Worm (Caenorhabditis elegans) whole organism, mixed stage, embryonic: ENCODE data around the gene F23F1.6.

ENCODE experiments used
- M03D4.4 ChIP-seq: sonication (generic microtip); optimal IDR thresholded peaks from 2 replicates; lab custom pipeline; 2017; ENCODE audit warnings: mild to moderate bottlenecking, missing genetic modification characterization, missing compliant biosample characterization
- bed-3 ChIP-seq: fragments of 200-800 bp; sonication (Bioruptor generic); optimal IDR thresholded peaks from 3 replicates; lab custom pipeline; 2018; ENCODE audit warnings: mild to moderate bottlenecking, missing genetic modification characterization, moderate library complexity, missing compliant biosample characterization
- blmp-1 ChIP-seq: fragments of 150-350 bp; optimal IDR thresholded peaks from 2 replicates; lab custom pipeline; 2014; ENCODE audit warnings: missing biosample characterization, missing genetic modification characterization
- ceh-39 ChIP-seq: fragments of 150-350 bp; optimal IDR thresholded peaks from 2 replicates; lab custom pipeline; 2014; ENCODE audit warnings: missing biosample characterization, missing genetic modification characterization
- ceh-43 ChIP-seq: fragments of 200-800 bp; sonication (Bioruptor generic); optimal IDR thresholded peaks from 2 replicates; lab custom pipeline; 2018; ENCODE audit warnings: mild to moderate bottlenecking, missing genetic modification characterization, moderate library complexity, missing compliant biosample characterization
- ceh-83 ChIP-seq: fragments of 200-800 bp; sonication (Bioruptor generic); optimal IDR thresholded peaks from 2 replicates; lab custom pipeline; 2018; ENCODE audit warnings: mild to moderate bottlenecking, missing genetic modification characterization, missing compliant biosample characterization
- ces-1 ChIP-seq: fragments of 150-350 bp; optimal IDR thresholded peaks from 2 replicates; lab custom pipeline; 2014; ENCODE audit warnings: missing biosample characterization, missing genetic modification reagents, missing genetic modification characterization
- cnd-1 ChIP-seq: fragments of 200-800 bp; sonication (Bioruptor generic); optimal IDR thresholded peaks from 2 replicates; lab custom pipeline; 2018; ENCODE audit warnings: mild to moderate bottlenecking, missing genetic modification characterization, missing compliant biosample characterization
- drap-1 ChIP-seq: fragments of 200-800 bp; sonication (Bioruptor generic); optimal IDR thresholded peaks from 3 replicates; lab custom pipeline; 2018; ENCODE audit warnings: mild to moderate bottlenecking, missing genetic modification characterization, missing compliant biosample characterization
- elt-3 ChIP-seq: fragments of 150-350 bp; optimal IDR thresholded peaks from 2 replicates; lab custom pipeline; 2014; ENCODE audit warnings: missing biosample characterization, missing genetic modification characterization
- flh-1 ChIP-seq: fragments of 200-800 bp; sonication (Bioruptor generic); optimal IDR thresholded peaks from 2 replicates; lab custom pipeline; 2018; ENCODE audit warnings: mild to moderate bottlenecking, missing genetic modification characterization, moderate library complexity, missing compliant biosample characterization
- ham-2 ChIP-seq: fragments of 200-800 bp; sonication (Bioruptor generic); optimal IDR thresholded peaks from 2 replicates; lab custom pipeline; 2018; ENCODE audit warnings: mild to moderate bottlenecking, missing genetic modification characterization, missing compliant biosample characterization
- hlh-1 ChIP-seq: fragments of 150-350 bp; optimal IDR thresholded peaks from 2 replicates; lab custom pipeline; 2014; ENCODE audit warnings: missing biosample characterization, missing genetic modification reagents, missing genetic modification characterization
- lin-13 ChIP-seq: fragments of 150-350 bp; optimal IDR thresholded peaks from 2 replicates; lab custom pipeline; 2014; ENCODE audit warnings: missing biosample characterization, missing genetic modification characterization
- lin-32 ChIP-seq: fragments of 200-800 bp; sonication (Bioruptor generic); optimal IDR thresholded peaks from 2 replicates; lab custom pipeline; 2018; ENCODE audit warnings: mild to moderate bottlenecking, missing genetic modification characterization, missing compliant biosample characterization
- mep-1 ChIP-seq: fragments of 150-350 bp; optimal IDR thresholded peaks from 2 replicates; lab custom pipeline; 2017; ENCODE audit warnings: missing biosample characterization, missing genetic modification reagents, missing genetic modification characterization, inconsistent platforms
- mls-2 ChIP-seq: sonication (generic microtip); optimal IDR thresholded peaks from 2 replicates; lab custom pipeline; 2016; ENCODE audit warnings: mild to moderate bottlenecking, missing genetic modification characterization, moderate library complexity, missing compliant biosample characterization
- nhr-12 ChIP-seq: fragments of 150-350 bp; optimal IDR thresholded peaks from 2 replicates; lab custom pipeline; 2014; ENCODE audit warnings: missing biosample characterization, missing genetic modification characterization
- nhr-2 ChIP-seq: fragments of 150-350 bp; optimal IDR thresholded peaks from 2 replicates; lab custom pipeline; 2014; ENCODE audit warnings: missing biosample characterization, missing genetic modification characterization
- nhr-237 ChIP-seq: fragments of 150-350 bp; optimal IDR thresholded peaks from 2 replicates; lab custom pipeline; 2014; ENCODE audit warnings: missing biosample characterization, missing genetic modification characterization
- nhr-28 ChIP-seq: fragments of 150-350 bp; optimal IDR thresholded peaks from 2 replicates; lab custom pipeline; 2014; ENCODE audit warnings: missing biosample characterization, missing genetic modification characterization
- nhr-76 ChIP-seq: sonication (generic microtip); optimal IDR thresholded peaks from 2 replicates; lab custom pipeline; 2017; ENCODE audit warnings: missing biosample characterization, missing genetic modification characterization
- pha-4 ChIP-seq: fragments of 150-350 bp; optimal IDR thresholded peaks from 2 replicates; lab custom pipeline; 2018; ENCODE audit warnings: missing biosample characterization, missing genetic modification reagents, missing genetic modification characterization
- sem-2 ChIP-seq: fragments of 200-800 bp; sonication (Bioruptor generic); optimal IDR thresholded peaks from 2 replicates; lab custom pipeline; 2018; ENCODE audit warnings: mild to moderate bottlenecking, missing genetic modification characterization, missing compliant biosample characterization
- sptf-1 ChIP-seq: sonication (generic microtip); optimal IDR thresholded peaks from 2 replicates; lab custom pipeline; 2017; ENCODE audit warnings: mild to moderate bottlenecking, missing genetic modification characterization, moderate library complexity, missing compliant biosample characterization
- tbx-8 ChIP-seq: fragments of 200-800 bp; sonication (Bioruptor generic); optimal IDR thresholded peaks from 2 replicates; lab custom pipeline; 2018; ENCODE audit warnings: mild to moderate bottlenecking, missing genetic modification characterization, moderate library complexity, missing compliant biosample characterization
- unc-120 ChIP-seq: sonication (generic microtip); optimal IDR thresholded peaks from 2 replicates; lab custom pipeline; 2017; ENCODE audit warnings: missing genetic modification characterization, missing compliant biosample characterization; ENCODE audit not compliant: poor library complexity, severe bottlenecking
- unc-62 ChIP-seq: fragments of 150-350 bp; optimal IDR thresholded peaks from 2 replicates; lab custom pipeline; 2014; ENCODE audit warnings: missing biosample characterization, missing genetic modification reagents, missing genetic modification characterization
- zip-8 ChIP-seq: fragments of 150-350 bp; optimal IDR thresholded peaks from 2 replicates; lab custom pipeline; 2014; ENCODE audit warnings: missing biosample characterization, missing genetic modification characterization
- ztf-11 ChIP-seq: fragments of 150-350 bp; optimal IDR thresholded peaks from 2 replicates; lab custom pipeline; 2014; ENCODE audit warnings: missing biosample characterization, missing genetic modification characterization

Gene F23F1.6

DNA sequence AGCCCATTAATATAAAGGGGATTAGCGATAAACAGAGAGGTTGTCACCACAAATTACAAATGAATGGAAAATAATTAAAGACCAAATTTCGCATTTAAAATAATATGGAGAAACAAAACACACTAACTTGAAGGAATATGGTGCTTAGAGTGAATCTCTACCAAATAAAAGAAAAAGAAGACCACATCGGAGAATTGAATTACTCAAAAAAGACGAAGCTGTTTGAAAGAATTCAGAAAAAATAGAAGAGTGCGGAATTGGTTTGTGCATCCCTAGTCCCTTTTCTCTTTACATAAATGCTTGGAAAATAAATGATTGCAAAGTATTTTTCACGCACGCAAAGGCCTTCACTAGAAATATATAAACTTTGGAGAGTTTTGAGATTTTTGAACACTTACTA lies 36.8 kb upstream of the F23F1.6 start:
- no peak for TF ChIP-seq nhr-237 (tag; lab: Kevin White, UChicago)
- TF ChIP-seq ces-1 (GFP tag; lab: Kevin White, UChicago) = peak; percentile 76
- no peak for TF ChIP-seq ham-2 (GFP tag; lab: Kevin White, UChicago)
- TF ChIP-seq zip-8 = no peak

DNA sequence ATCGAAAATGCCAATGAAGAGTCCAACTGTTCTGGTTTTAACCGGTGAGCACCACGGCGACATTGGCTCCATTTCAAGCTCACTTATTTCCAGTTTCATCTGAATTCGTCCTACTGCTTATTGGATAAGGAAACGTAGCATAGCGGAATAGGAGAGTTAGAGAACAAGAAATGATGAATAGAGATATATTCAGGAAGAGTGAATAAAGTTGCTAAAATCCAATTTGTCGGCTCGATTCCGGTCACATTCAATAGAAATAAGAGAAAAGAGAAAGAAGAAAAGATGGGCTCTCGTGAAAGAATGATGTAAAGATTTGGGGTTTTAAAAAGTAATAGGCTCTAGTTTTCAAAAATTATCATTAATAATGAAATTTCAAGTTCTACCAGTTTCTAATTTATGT lies 36.2 kb upstream of the F23F1.6 start:
- TF ChIP-seq M03D4.4 (no peak), ces-1 (GFP tag; lab: Kevin White, UChicago) (peak; percentile 97), nhr-2 (tag; lab: Kevin White, UChicago) (no peak), tbx-8 (no peak), ceh-39 (no peak)

DNA sequence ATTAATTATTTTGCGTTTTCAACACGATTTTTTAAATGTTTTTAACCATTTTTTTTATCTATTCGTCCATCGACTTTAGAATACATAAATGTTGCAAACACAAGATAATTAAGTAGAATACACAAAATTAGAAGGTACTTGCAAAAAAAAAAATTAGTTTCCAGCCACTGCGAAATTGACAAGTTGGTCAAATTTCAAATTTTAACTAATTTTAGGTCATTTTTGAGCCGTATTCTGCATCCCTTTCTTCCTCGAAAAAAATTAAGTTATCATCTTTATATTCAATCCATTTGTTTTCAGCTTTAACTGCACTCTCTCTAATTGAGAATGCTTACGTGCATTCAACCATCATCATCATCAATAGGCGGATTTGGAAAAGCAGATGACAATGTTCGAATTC lies 32.2 kb upstream of the F23F1.6 start, which contains the start of gene egl-26:
Gene egl-26 (plus strand): TSS at position 301 of the 400 bp plus-strand sequence.
- TF ChIP-seq lin-13 (tag; lab: Kevin White, UChicago) = no peak
- no peak for TF ChIP-seq blmp-1 (tag; lab: Kevin White, UChicago)
- TF ChIP-seq unc-120 = no peak
- TF ChIP-seq mls-2 (tag; lab: Kevin White, UChicago) = no peak
- no peak for TF ChIP-seq sem-2
- TF ChIP-seq hlh-1 (tag; lab: Kevin White, UChicago) = no peak
- TF ChIP-seq ceh-43 = no peak
- TF ChIP-seq nhr-28 (tag; lab: Kevin White, UChicago) = no peak
- no peak for TF ChIP-seq M03D4.4
- no peak for TF ChIP-seq tbx-8
- TF ChIP-seq zip-8 = no peak
- TF ChIP-seq ceh-83 (GFP tag; lab: Kevin White, UChicago) = no peak
- TF ChIP-seq lin-32 (GFP tag; lab: Kevin White, UChicago) = no peak
- no peak for TF ChIP-seq cnd-1
- no peak for TF ChIP-seq ces-1 (GFP tag; lab: Kevin White, UChicago)
- no peak for TF ChIP-seq flh-1 (GFP tag; lab: Kevin White, UChicago)

DNA sequence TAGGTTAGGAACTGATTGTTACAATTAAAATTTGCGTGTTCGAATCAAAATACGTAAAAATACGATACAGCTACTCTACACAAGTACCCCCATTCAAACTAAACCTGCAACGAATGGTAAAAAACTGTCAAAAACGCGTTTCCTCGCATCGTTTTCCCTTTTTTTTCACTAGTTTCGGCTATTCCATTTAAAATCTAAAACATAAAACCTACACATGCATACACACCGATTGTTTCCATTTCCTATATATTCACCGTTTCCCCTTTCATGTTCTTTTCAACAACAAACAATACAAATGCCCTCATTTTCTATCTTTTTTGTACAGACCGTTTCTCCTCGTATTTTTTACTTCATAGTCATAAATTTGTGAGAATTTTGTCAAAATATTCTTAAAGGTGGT lies 31.6 kb upstream of the F23F1.6 start:
- TF ChIP-seq hlh-1 (tag; lab: Kevin White, UChicago) (no peak), nhr-237 (tag; lab: Kevin White, UChicago) (no peak)

DNA sequence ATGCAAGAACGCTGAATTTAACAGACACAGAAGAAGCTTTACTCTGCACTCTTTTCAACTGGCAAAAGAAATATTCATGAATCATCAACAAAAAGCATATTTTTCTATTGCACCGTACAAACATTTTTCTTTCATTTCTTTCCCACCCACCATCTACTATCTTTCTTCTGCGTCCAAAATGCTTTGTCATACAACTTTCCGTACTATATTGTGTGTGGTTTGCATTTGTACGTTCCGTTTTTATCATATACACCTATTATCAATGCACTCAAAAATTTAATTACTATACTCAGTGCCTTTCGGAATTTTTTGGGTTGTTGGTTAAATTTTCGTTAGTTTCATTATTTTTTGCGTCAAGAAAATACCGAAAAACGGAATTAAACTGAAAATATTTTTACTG lies 30.6 kb upstream of the F23F1.6 start:
- TF ChIP-seq unc-62 (GFP tag; lab: Kevin White, UChicago) (no peak), nhr-76 (tag; lab: Kevin White, UChicago) (no peak), sem-2 (no peak), sptf-1 (no peak), ces-1 (GFP tag; lab: Kevin White, UChicago) (no peak), ceh-39 (no peak), bed-3 (GFP tag; lab: Kevin White, UChicago) (no peak), ceh-43 (no peak), ztf-11 (tag; lab: Kevin White, UChicago) (no peak), blmp-1 (tag; lab: Kevin White, UChicago) (no peak), tbx-8 (no peak), cnd-1 (no peak)

DNA sequence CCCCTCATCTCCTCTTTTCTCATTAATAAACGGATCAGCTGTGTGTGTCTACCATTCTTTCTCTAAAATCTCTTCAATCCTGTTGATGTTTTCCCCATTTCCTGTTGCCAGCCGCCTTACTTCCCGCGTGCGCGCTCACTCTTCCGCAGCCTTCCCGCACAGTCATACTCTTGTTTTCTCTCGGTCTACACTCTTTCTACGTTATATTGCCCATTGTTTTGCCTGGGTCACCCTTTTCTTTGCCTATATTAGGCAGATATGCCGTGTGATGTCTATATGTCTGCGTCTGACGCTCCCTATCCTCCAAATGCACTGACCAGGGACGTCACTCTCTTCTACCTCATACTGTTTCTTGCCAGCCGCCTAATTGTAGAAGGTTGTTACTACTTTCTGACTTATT lies 29.2 kb upstream of the F23F1.6 start:
- TF ChIP-seq ztf-11 (tag; lab: Kevin White, UChicago) (peak; percentile 72), ham-2 (GFP tag; lab: Kevin White, UChicago) (peak; percentile 91), mep-1 (tag; lab: Kevin White, UChicago) (peak; percentile 64), nhr-237 (tag; lab: Kevin White, UChicago) (peak; percentile 50), mls-2 (tag; lab: Kevin White, UChicago) (peak; percentile 72), ceh-39 (no peak), blmp-1 (tag; lab: Kevin White, UChicago) (peak; percentile 38), ces-1 (GFP tag; lab: Kevin White, UChicago) (peak; percentile 16), nhr-28 (tag; lab: Kevin White, UChicago) (no peak), cnd-1 (peak; percentile 65), nhr-2 (tag; lab: Kevin White, UChicago) (peak; percentile 75), unc-62 (GFP tag; lab: Kevin White, UChicago) (peak; percentile 20), sptf-1 (peak; percentile 63), drap-1 (GFP tag; lab: Kevin White, UChicago) (peak; percentile 47), unc-120 (peak; percentile 78), hlh-1 (tag; lab: Kevin White, UChicago) (peak; percentile 35), ceh-43 (no peak), sem-2 (no peak), tbx-8 (peak; percentile 9), elt-3 (peak; percentile 60), nhr-76 (tag; lab: Kevin White, UChicago) (no peak), lin-13 (tag; lab: Kevin White, UChicago) (peak; percentile 17), pha-4 (peak; percentile 82), nhr-12 (tag; lab: Kevin White, UChicago) (no peak)
